Worm (Caenorhabditis elegans) whole organism, L4/young adult: ENCODE results near the gene fut-5.

Experiments
- W03F9.2 ChIP-seq: fragments of 150-350 bp; optimal IDR thresholded peaks from 2 replicates; lab custom pipeline; 2014; ENCODE audit warnings: missing biosample characterization, missing genetic modification characterization
- dao-5 ChIP-seq: sonication (generic microtip); optimal IDR thresholded peaks from 2 replicates; lab custom pipeline; 2016; ENCODE audit warnings: missing genotype, missing genetic modification characterization, moderate library complexity, missing compliant biosample characterization
- him-1 ChIP-seq: sonication (generic microtip); optimal IDR thresholded peaks from 2 replicates; lab custom pipeline; 2016; ENCODE audit warnings: missing genotype, missing genetic modification reagents, missing genetic modification characterization, missing compliant biosample characterization

DNA sequence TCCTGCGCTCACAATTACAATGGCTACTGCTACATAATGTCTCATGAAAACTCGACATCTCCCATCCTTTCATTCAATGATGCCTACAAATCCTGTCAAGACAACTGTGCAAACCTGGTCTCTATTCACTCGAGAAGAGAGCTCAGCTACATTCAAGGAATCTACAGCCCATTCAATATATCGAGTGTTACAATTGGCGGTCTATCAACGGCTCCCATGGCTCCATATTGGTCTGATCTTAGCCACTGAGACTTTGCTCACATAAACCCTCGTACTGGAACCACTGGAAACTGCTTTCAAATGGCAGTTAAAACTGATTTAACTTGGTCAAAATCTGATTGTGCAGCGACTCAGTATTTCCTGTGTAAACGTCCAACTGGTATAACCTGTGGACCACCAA lies 8.0 kb upstream of the fut-5 start, which contains the start of gene T05A7.3:
- no peak for TF ChIP-seq him-1 (tag; lab: Kevin White, UChicago)
- no peak for TF ChIP-seq W03F9.2 (tag; lab: Kevin White, UChicago)
- TF ChIP-seq dao-5, result no peak
